Fruit fly (Drosophila melanogaster): ENCODE results near the gene Surf4.

Gene Surf4

DNA sequence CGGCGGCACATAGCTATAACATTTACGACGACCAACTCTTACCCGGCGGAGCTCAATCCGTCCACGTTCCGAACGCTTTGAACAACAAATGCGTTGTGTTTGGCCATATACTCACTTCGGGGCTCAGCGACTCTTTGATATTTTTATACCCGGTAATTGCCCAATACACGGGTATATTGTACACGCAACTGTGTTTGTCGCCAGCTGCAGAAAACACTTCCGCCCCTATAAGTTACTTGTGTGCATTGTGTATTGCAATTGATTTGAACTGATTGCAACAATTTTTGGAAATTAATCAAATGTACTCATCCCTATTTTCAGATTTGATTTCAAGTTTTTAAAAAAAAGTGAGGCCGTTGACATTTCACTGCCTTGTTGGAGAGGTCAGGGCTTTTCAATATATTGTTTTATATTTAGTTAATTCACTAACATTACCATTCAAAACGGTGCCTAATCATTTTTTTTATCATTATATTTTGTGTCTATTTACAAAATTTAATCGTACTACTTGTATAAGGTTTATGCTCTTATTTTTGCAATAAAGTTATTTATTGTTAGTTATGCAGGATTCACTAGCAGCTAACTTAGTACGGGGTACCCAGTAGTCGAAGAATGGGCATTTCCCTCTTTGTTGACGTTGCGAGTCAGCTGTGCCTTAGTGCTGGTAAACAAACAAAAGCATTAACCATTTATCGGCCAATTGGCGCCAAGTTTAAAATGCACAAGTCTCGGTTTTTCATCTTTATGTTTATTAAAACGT is 2.9 kb downstream of the Surf4 start, which contains the start of gene Nagk (continued):
- TF ChIP-seq CG3919 (GFP tag; optimal IDR thresholded peaks at IDR 0.05) (peak; percentile 76), fd85E (GFP tag; optimal IDR thresholded peaks at IDR 0.05) (no peak), CG6808 (GFP tag; optimal IDR thresholded peaks at IDR 0.05) (no peak), CG10669 (GFP tag; optimal IDR thresholded peaks at IDR 0.05) (no peak), Smox (GFP tag; optimal IDR thresholded peaks at IDR 0.05) (no peak), CG6792 (GFP tag; optimal IDR thresholded peaks at IDR 0.05) (peak; percentile 63), CG31627 (GFP tag; optimal IDR thresholded peaks at IDR 0.05) (peak; percentile 67), fkh (GFP tag; optimal IDR thresholded peaks at IDR 0.05) (peak; percentile 79), acj6 (GFP tag; optimal IDR thresholded peaks at IDR 0.05) (peak; percentile 75)

DNA sequence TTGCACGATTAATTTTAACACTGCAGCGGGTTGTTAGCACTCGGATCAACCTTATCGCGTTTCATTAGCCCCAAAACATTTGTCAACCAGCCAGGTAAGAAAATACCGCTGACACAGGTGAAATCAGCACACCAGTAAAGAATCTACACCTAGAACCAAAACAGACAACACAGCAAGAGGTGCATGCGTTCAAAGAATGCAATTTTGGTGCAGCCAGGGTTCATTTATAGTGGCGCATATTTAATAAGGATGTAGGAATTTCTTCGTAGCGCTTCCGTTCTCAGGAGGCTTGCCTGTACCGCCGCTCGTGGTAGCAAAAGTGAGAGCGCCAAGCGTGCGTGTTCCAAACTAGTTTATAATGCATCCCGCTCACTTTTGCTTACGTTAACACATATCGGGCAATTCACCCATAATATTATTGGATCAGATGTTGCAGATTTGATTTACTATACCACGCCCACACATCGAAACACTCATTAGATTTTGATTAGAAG is 3.5 kb downstream of the Surf4 start:
- peak; percentile 71 for TF ChIP-seq svp (GFP tag)
- TF ChIP-seq Ets21C (GFP tag; optimal IDR thresholded peaks at IDR 0.05), result no peak
- no peak for TF ChIP-seq CG8632 (GFP tag; optimal IDR thresholded peaks at IDR 0.05)
- TF ChIP-seq CG11294 (GFP tag; IDR thresholded peaks at IDR 0.05), result peak; percentile 21; the same call in 1 of the 2 replicates
- no peak for TF ChIP-seq CG10631 (GFP tag; optimal IDR thresholded peaks at IDR 0.05)
- TF ChIP-seq Met (GFP tag; optimal IDR thresholded peaks at IDR 0.05), result no peak
- no peak for TF ChIP-seq OdsH (GFP tag; optimal IDR thresholded peaks at IDR 0.05)
- peak; percentile 51; the same call in 2 of the 3 replicates for TF ChIP-seq eg (GFP tag; IDR thresholded peaks at IDR 0.05)
- peak; percentile 36; the same call in 1 of the 2 replicates for TF ChIP-seq Gug (GFP tag; IDR thresholded peaks at IDR 0.05)
- peak; percentile 57 for TF ChIP-seq CG15336 (GFP tag; IDR thresholded peaks at IDR 0.05)
- peak; percentile 11 for TF ChIP-seq CG31627 (GFP tag; optimal IDR thresholded peaks at IDR 0.05)
- no peak for TF ChIP-seq CG6792 (GFP tag; optimal IDR thresholded peaks at IDR 0.05)
- peak; percentile 75 for TF ChIP-seq Blimp-1 (GFP tag; optimal IDR thresholded peaks at IDR 0.05)

DNA sequence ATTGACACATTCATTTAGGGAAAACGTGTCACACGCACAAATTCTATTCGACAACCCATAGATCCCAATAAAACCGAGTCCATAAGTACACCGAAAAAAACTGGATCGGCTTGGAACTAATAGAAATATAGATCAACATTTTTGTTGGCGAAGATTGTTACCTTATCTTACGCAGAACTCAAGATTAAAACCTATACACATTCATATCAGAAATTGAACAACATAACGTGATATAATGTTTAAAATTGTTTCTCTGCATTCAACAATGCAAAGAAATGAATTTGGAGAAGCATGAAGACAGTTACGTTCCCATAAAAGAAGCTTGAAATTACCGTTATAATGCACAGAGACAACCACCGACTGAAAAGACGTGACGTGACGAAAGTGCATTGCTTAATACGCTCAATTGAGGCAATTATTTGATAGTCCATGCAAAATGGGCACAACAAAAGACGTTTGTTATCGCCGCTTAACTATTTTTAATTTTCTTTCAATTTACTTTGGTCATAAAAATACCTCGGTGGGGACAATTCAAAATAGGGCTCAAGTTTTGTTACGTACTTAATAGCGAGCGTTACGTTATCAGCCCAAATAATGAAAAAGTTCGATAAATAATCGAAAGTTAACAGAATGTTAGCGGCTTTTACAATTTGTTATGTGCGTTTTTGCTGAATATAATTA is 5.8 kb downstream of the Surf4 start, which contains the start of gene SerRS-m:
Gene SerRS-m, plus strand, starts transcription at position 616 of the 681 bp plus-strand sequence.
- peak; percentile 2 for TF ChIP-seq esn (GFP tag; optimal IDR thresholded peaks at IDR 0.05)
- no peak for TF ChIP-seq CG6792 (GFP tag; optimal IDR thresholded peaks at IDR 0.05)
- TF ChIP-seq dsx (GFP tag; optimal IDR thresholded peaks at IDR 0.05; ENCODE audit: poor library complexity, severe bottlenecking), result no peak
- TF ChIP-seq achi (GFP tag; optimal IDR thresholded peaks at IDR 0.05), result no peak
- TF ChIP-seq pdm3 (GFP tag; optimal IDR thresholded peaks at IDR 0.05), result no peak

DNA sequence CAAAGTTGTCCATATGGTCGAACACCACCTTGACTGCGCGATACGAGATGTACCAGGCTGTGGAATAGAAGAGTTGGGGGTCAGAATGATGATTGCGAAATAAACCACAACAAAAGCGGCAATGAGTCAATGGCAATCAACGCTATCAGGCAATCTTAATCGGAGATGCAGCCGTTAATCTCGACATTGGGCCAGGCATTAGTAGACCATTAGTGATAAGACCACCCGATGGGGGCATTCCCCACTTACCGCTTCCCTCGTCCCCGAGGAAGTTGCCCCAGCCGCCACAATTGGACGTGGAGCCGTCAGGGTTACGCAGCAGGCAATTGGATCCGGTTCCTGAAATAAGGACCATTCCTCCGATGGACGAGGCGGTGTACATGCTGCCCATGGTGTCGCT is 6.9 kb downstream of the Surf4 start:
- TF ChIP-seq Hr39 (GFP tag; optimal IDR thresholded peaks at IDR 0.05) (no peak), spab (GFP tag; optimal IDR thresholded peaks at IDR 0.05) (no peak), net (GFP tag; optimal IDR thresholded peaks at IDR 0.05) (no peak), Hr4 (GFP tag; optimal IDR thresholded peaks at IDR 0.05) (no peak), salr (GFP tag; optimal IDR thresholded peaks at IDR 0.05) (no peak), CG6163 (GFP tag; IDR thresholded peaks at IDR 0.05) (no peak), pdm3 (GFP tag; optimal IDR thresholded peaks at IDR 0.05) (no peak), CG32006 (GFP tag; optimal IDR thresholded peaks at IDR 0.05) (no peak)

DNA sequence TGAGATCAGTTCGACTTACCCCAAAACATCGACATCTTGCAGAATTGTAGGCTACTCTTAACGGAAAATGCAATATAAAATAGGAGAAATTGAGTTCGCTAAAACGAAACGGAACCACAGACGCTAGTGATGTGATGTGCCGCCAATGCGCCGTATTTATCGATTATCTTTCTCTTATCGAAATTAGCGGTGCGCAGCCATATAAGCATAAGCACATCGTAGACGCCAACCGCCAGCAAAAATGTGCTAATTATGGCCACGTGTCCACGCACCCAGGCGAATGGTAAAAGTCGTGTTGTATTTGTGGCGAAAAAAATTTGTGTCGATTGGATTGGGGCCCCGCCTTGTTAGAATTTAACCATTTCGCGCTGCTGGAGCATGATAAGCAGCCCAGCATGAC is 13.0 kb downstream of the Surf4 start, which contains the start of the genes Fkbp39 and Cyfip:
Gene Fkbp39, minus strand, starts transcription at position 140 of the 400 bp plus-strand sequence.
Gene Cyfip, plus strand, starts transcription at position 273 of the 400 bp plus-strand sequence.
- TF ChIP-seq Ets21C (GFP tag; optimal IDR thresholded peaks at IDR 0.05), result no peak
- peak; percentile 95 for TF ChIP-seq CG1621 (tag; optimal IDR thresholded peaks at IDR 0.05)
- TF ChIP-seq OdsH (GFP tag; optimal IDR thresholded peaks at IDR 0.05), result no peak
- TF ChIP-seq CG6163 (GFP tag; IDR thresholded peaks at IDR 0.05), result 0 out of 3 replicates have a peak, but pooled peaks have one; percentile 18
- TF ChIP-seq Hr38 (GFP tag; optimal IDR thresholded peaks at IDR 0.05), result no peak
- peak; percentile 13 for TF ChIP-seq CG31627 (GFP tag; optimal IDR thresholded peaks at IDR 0.05)
- no peak for TF ChIP-seq spab (GFP tag; optimal IDR thresholded peaks at IDR 0.05)
- no peak for TF ChIP-seq CG6276 (GFP tag; optimal IDR thresholded peaks at IDR 0.05)
- TF ChIP-seq Lpt (GFP tag; optimal IDR thresholded peaks at IDR 0.05), result no peak
- no peak for TF ChIP-seq fd85E (GFP tag; optimal IDR thresholded peaks at IDR 0.05)
- TF ChIP-seq CG10631 (GFP tag; optimal IDR thresholded peaks at IDR 0.05), result no peak
- no peak for TF ChIP-seq Eip93F (GFP tag; optimal IDR thresholded peaks at IDR 0.05)
- no peak for TF ChIP-seq Ets96B (tag; optimal IDR thresholded peaks at IDR 0.05)
- no peak for TF ChIP-seq net (GFP tag; optimal IDR thresholded peaks at IDR 0.05)
- TF ChIP-seq CG6854 (GFP tag; optimal IDR thresholded peaks at IDR 0.05), result peak; percentile 21
- TF ChIP-seq CG4318 (GFP tag; optimal IDR thresholded peaks at IDR 0.05), result no peak
- peak; percentile 11 for TF ChIP-seq esn (GFP tag; optimal IDR thresholded peaks at IDR 0.05)
- TF ChIP-seq dac (GFP tag; optimal IDR thresholded peaks at IDR 0.05), result no peak
- TF ChIP-seq CG3919 (GFP tag; optimal IDR thresholded peaks at IDR 0.05), result no peak
- TF ChIP-seq CG3032 (tag; optimal IDR thresholded peaks at IDR 0.05), result peak; percentile 27

Data from whole organism, prepupa.